Fruit fly (Drosophila melanogaster) whole organism, prepupa: ENCODE data around the gene CycE.

Experiments
- CG10631 ChIP-seq: fragments of 200-800 bp; sonication (Bioruptor generic); optimal IDR thresholded peaks from 2 replicates; lab custom pipeline; 2016; ENCODE audit warnings: missing biosample characterization, missing genetic modification characterization
- CG10669 ChIP-seq: fragments of 200-800 bp; sonication (Bioruptor generic); optimal IDR thresholded peaks from 3 replicates; lab custom pipeline; 2018; ENCODE audit warnings: missing biosample characterization, mild to moderate bottlenecking, missing genetic modification characterization, moderate library complexity
- CG11294 ChIP-seq: fragments of 200-800 bp; sonication (Bioruptor generic); IDR thresholded peaks from 2 replicates; pipeline ENCODE4 v1.3.6; 2022; ENCODE audit warnings: missing biosample characterization, missing genetic modification characterization
- CG11762 ChIP-seq: fragments of 200-800 bp; sonication (Bioruptor generic); optimal IDR thresholded peaks from 3 replicates; lab custom pipeline; 2016; ENCODE audit warnings: missing biosample characterization, missing genetic modification characterization; ENCODE audit not compliant: insufficient read depth
- CG11902 ChIP-seq: fragments of 200-800 bp; sonication (Bioruptor generic); optimal IDR thresholded peaks from 3 replicates; lab custom pipeline; 2016; ENCODE audit warnings: missing biosample characterization, missing genetic modification characterization
- CG15336 ChIP-seq: fragments of 200-800 bp; sonication (Bioruptor generic); IDR thresholded peaks from 2 replicates; pipeline ENCODE4 v1.3.6; 2022; ENCODE audit warnings: missing biosample characterization, missing genetic modification characterization
- CG1621 ChIP-seq: fragments of 200-800 bp; sonication (Bioruptor generic); optimal IDR thresholded peaks from 3 replicates; lab custom pipeline; 2018; ENCODE audit warnings: missing biosample characterization, mild to moderate bottlenecking, missing genetic modification characterization
- CG16779 ChIP-seq: fragments of 200-800 bp; sonication (Bioruptor generic); optimal IDR thresholded peaks from 3 replicates; lab custom pipeline; 2017; ENCODE audit warnings: missing biosample characterization, mild to moderate bottlenecking, missing genetic modification characterization
- CG3032 ChIP-seq: fragments of 200-800 bp; optimal IDR thresholded peaks from 2 replicates; lab custom pipeline; 2019; ENCODE audit warnings: missing biosample characterization, mild to moderate bottlenecking, missing genetic modification characterization, moderate library complexity
- CG31627 ChIP-seq: fragments of 200-800 bp; sonication (Bioruptor generic); optimal IDR thresholded peaks from 3 replicates; lab custom pipeline; 2016; ENCODE audit warnings: missing biosample characterization, missing genetic modification characterization
- CG32006 ChIP-seq: fragments of 200-800 bp; sonication (Bioruptor generic); optimal IDR thresholded peaks from 3 replicates; lab custom pipeline; 2017; ENCODE audit warnings: missing biosample characterization, mild to moderate bottlenecking, missing genetic modification characterization
- CG34406 ChIP-seq: fragments of 200-800 bp; sonication (Bioruptor generic); optimal IDR thresholded peaks from 3 replicates; lab custom pipeline; 2016; ENCODE audit warnings: missing biosample characterization, missing genetic modification characterization
- CG3919 ChIP-seq: fragments of 200-800 bp; sonication (Bioruptor generic); optimal IDR thresholded peaks from 3 replicates; lab custom pipeline; 2016; ENCODE audit warnings: missing biosample characterization, missing genetic modification characterization
- CG6276 ChIP-seq: fragments of 200-800 bp; sonication (Bioruptor generic); optimal IDR thresholded peaks from 2 replicates; lab custom pipeline; 2017; ENCODE audit warnings: missing biosample characterization, mild to moderate bottlenecking, missing genetic modification characterization
- CG6792 ChIP-seq: fragments of 200-800 bp; sonication (Bioruptor generic); optimal IDR thresholded peaks from 3 replicates; lab custom pipeline; 2016; ENCODE audit warnings: missing biosample characterization, missing genetic modification characterization
- CG6808 ChIP-seq: fragments of 200-800 bp; sonication (Bioruptor generic); optimal IDR thresholded peaks from 3 replicates; lab custom pipeline; 2017; ENCODE audit warnings: missing biosample characterization, missing genetic modification characterization, mild to moderate bottlenecking, moderate library complexity, missing genetic modification reagents
- CG6854 ChIP-seq: fragments of 200-800 bp; sonication (Bioruptor generic); optimal IDR thresholded peaks from 2 replicates; lab custom pipeline; 2017; ENCODE audit warnings: missing biosample characterization, mild to moderate bottlenecking, missing genetic modification characterization
- CG7368 ChIP-seq: fragments of 200-800 bp; sonication (Bioruptor generic); optimal IDR thresholded peaks from 3 replicates; lab custom pipeline; 2016; ENCODE audit warnings: missing biosample characterization, missing genetic modification characterization
- CG8119 ChIP-seq: fragments of 200-800 bp; sonication (Bioruptor generic); IDR thresholded peaks from 3 replicates; pipeline ENCODE4 v1.3.6; 2022; ENCODE audit warnings: missing biosample characterization, missing genetic modification characterization
- CG8319 ChIP-seq: fragments of 200-800 bp; sonication (Bioruptor generic); optimal IDR thresholded peaks from 3 replicates; lab custom pipeline; 2016; ENCODE audit warnings: missing biosample characterization, missing genetic modification characterization
- CG9139 ChIP-seq: fragments of 200-800 bp; sonication (Bioruptor generic); optimal IDR thresholded peaks from 3 replicates; lab custom pipeline; 2017; ENCODE audit warnings: missing biosample characterization, mild to moderate bottlenecking, missing genetic modification characterization
- Eip75B ChIP-seq: fragments of 200-800 bp; sonication (Bioruptor generic); optimal IDR thresholded peaks from 3 replicates; lab custom pipeline; 2016; ENCODE audit warnings: missing biosample characterization, missing genetic modification characterization
- Eip78C ChIP-seq: fragments of 200-800 bp; sonication (Bioruptor generic); peaks from one replicate; lab custom pipeline; 2016; ENCODE audit warnings: missing biosample characterization, missing genetic modification characterization
- Eip93F ChIP-seq: fragments of 200-800 bp; sonication (Bioruptor generic); optimal IDR thresholded peaks from 2 replicates; lab custom pipeline; 2016; ENCODE audit warnings: missing biosample characterization, mild to moderate bottlenecking, missing genetic modification characterization
- Ets21C ChIP-seq: fragments of 200-800 bp; sonication (Bioruptor generic); optimal IDR thresholded peaks from 3 replicates; lab custom pipeline; 2016; ENCODE audit warnings: missing biosample characterization, missing genetic modification characterization
- Ets96B ChIP-seq: fragments of 200-800 bp; optimal IDR thresholded peaks from 2 replicates; lab custom pipeline; 2019; ENCODE audit warnings: missing biosample characterization, mild to moderate bottlenecking, missing genetic modification characterization, moderate library complexity
- Gug ChIP-seq: fragments of 200-800 bp; sonication (Bioruptor generic); IDR thresholded peaks from 2 replicates; pipeline ENCODE4 v1.3.6; 2022; ENCODE audit warnings: missing biosample characterization, missing genetic modification characterization
- Hr39 ChIP-seq: fragments of 200-800 bp; sonication (Bioruptor generic); optimal IDR thresholded peaks from 2 replicates; lab custom pipeline; 2016; ENCODE audit warnings: missing biosample characterization, missing genetic modification characterization
- Lpt ChIP-seq: fragments of 200-800 bp; sonication (Bioruptor generic); optimal IDR thresholded peaks from 3 replicates; lab custom pipeline; 2016; ENCODE audit warnings: missing biosample characterization, missing genetic modification characterization
- Met ChIP-seq: fragments of 200-800 bp; sonication (Bioruptor generic); optimal IDR thresholded peaks from 3 replicates; lab custom pipeline; 2016; ENCODE audit warnings: missing biosample characterization, missing genetic modification characterization
- OdsH ChIP-seq: fragments of 200-800 bp; sonication (Bioruptor generic); optimal IDR thresholded peaks from 3 replicates; lab custom pipeline; 2016; ENCODE audit warnings: missing biosample characterization, missing genetic modification characterization
- Smox ChIP-seq: fragments of 200-800 bp; sonication (Bioruptor generic); optimal IDR thresholded peaks from 3 replicates; lab custom pipeline; 2016; ENCODE audit warnings: missing biosample characterization, missing genetic modification characterization
- Sox102F ChIP-seq: fragments of 200-800 bp; sonication (Bioruptor generic); optimal IDR thresholded peaks from 2 replicates; lab custom pipeline; 2016; ENCODE audit warnings: missing biosample characterization, mild to moderate bottlenecking, missing genetic modification characterization
- Sox14 ChIP-seq: fragments of 200-800 bp; sonication (Bioruptor generic); optimal IDR thresholded peaks from 3 replicates; lab custom pipeline; 2016; ENCODE audit warnings: missing biosample characterization, missing genetic modification characterization
- Sox15 ChIP-seq: fragments of 200-800 bp; sonication (Bioruptor generic); optimal IDR thresholded peaks from 3 replicates; lab custom pipeline; 2016; ENCODE audit warnings: missing biosample characterization, missing genetic modification characterization
- achi ChIP-seq: fragments of 200-800 bp; sonication (Bioruptor generic); optimal IDR thresholded peaks from 3 replicates; lab custom pipeline; 2016; ENCODE audit warnings: missing biosample characterization, missing genetic modification characterization
- dac ChIP-seq: fragments of 200-800 bp; sonication (Bioruptor generic); optimal IDR thresholded peaks from 2 replicates; lab custom pipeline; 2017; ENCODE audit warnings: missing biosample characterization, mild to moderate bottlenecking, missing genetic modification characterization
- eg ChIP-seq: fragments of 200-800 bp; sonication (Bioruptor generic); IDR thresholded peaks from 3 replicates; pipeline ENCODE4 v1.3.6; 2022; ENCODE audit warnings: missing biosample characterization, missing genetic modification characterization
- fd59A ChIP-seq: fragments of 200-800 bp; sonication (Bioruptor generic); optimal IDR thresholded peaks from 2 replicates; lab custom pipeline; 2017; ENCODE audit warnings: missing biosample characterization, mild to moderate bottlenecking, missing genetic modification characterization, missing genetic modification reagents
- fd85E ChIP-seq: fragments of 200-800 bp; sonication (Bioruptor generic); optimal IDR thresholded peaks from 3 replicates; lab custom pipeline; 2016; ENCODE audit warnings: missing biosample characterization, missing genetic modification characterization
- net ChIP-seq: fragments of 200-800 bp; sonication (Bioruptor generic); optimal IDR thresholded peaks from 3 replicates; lab custom pipeline; 2016; ENCODE audit warnings: missing biosample characterization, missing genetic modification characterization
- pdm3 ChIP-seq: fragments of 200-800 bp; sonication (Bioruptor generic); optimal IDR thresholded peaks from 3 replicates; lab custom pipeline; 2016; ENCODE audit warnings: missing biosample characterization, missing genetic modification characterization
- salr ChIP-seq, 2 experiments: fragments of 200-800 bp; sonication (Bioruptor generic); optimal IDR thresholded peaks; 3 replicates each; lab custom pipeline; 2016 to 2018; ENCODE audit warnings: missing biosample characterization in 2 of 2, missing genetic modification characterization in 2 of 2, mild to moderate bottlenecking in 1 of 2
- spab ChIP-seq: fragments of 200-800 bp; sonication (Bioruptor generic); optimal IDR thresholded peaks from 2 replicates; lab custom pipeline; 2017; ENCODE audit warnings: missing biosample characterization, mild to moderate bottlenecking, missing genetic modification characterization, missing genetic modification reagents
- svp ChIP-seq: fragments of 200-800 bp; sonication (Bioruptor generic); peaks from one replicate; lab custom pipeline; 2016; ENCODE audit warnings: missing biosample characterization, missing genetic modification characterization
- topi ChIP-seq: fragments of 200-800 bp; sonication (Bioruptor generic); optimal IDR thresholded peaks from 3 replicates; lab custom pipeline; 2016; ENCODE audit warnings: missing biosample characterization, missing genetic modification characterization
- vri ChIP-seq: fragments of 200-800 bp; sonication (Bioruptor generic); optimal IDR thresholded peaks from 3 replicates; lab custom pipeline; 2016; ENCODE audit warnings: missing biosample characterization, mild to moderate bottlenecking, missing genetic modification characterization

CycE gene

dm6 chr2L:15762466-15762865 is 14.5 kb upstream of the CycE start, which contains the start of gene Gli (continued):
- TF ChIP-seq CG32006 (GFP tag; lab: Kevin White, UChicago): no peak
- no peak for TF ChIP-seq CG6808 (GFP tag; lab: Kevin White, UChicago)
- TF ChIP-seq Smox: no peak
- TF ChIP-seq CG8319 (GFP tag; lab: Kevin White, UChicago): no peak
- no peak for TF ChIP-seq CG6276 (GFP tag; lab: Kevin White, UChicago)
- no peak for TF ChIP-seq salr (GFP tag; optimal IDR thresholded peaks at IDR 0.05; lab: Kevin White, UChicago)
- TF ChIP-seq net: no peak
- no peak for TF ChIP-seq spab (GFP tag; lab: Kevin White, UChicago)
- peak; percentile 44; the same call in 1 of the 2 replicates for TF ChIP-seq CG15336 (GFP tag; lab: Robert Waterston, UW)
- TF ChIP-seq pdm3 (GFP tag; lab: Kevin White, UChicago): no peak
- TF ChIP-seq topi (GFP tag; lab: Kevin White, UChicago): no peak
- TF ChIP-seq eg (GFP tag; lab: Robert Waterston, UW): peak; percentile 52; the same call in 2 of the 3 replicates
- TF ChIP-seq dac (GFP tag; lab: Kevin White, UChicago): no peak
- no peak for TF ChIP-seq fd85E (GFP tag; lab: Kevin White, UChicago)
- no peak for TF ChIP-seq CG11902 (GFP tag; lab: Kevin White, UChicago)
- no peak for TF ChIP-seq Eip75B (GFP tag; lab: Kevin White, UChicago)
- no peak for TF ChIP-seq CG31627 (GFP tag; lab: Kevin White, UChicago)
- no peak for TF ChIP-seq achi
- TF ChIP-seq Gug (GFP tag; lab: Robert Waterston, UW): no peak
- TF ChIP-seq CG1621: no peak
- no peak for TF ChIP-seq CG9139
- no peak for TF ChIP-seq CG7368 (GFP tag; lab: Kevin White, UChicago)

- peak; percentile 87 for TF ChIP-seq Sox102F (GFP tag; lab: Kevin White, UChicago)
- peak; percentile 71 for TF ChIP-seq CG11294 (GFP tag; lab: Robert Waterston, UW)
- TF ChIP-seq Eip75B (GFP tag; lab: Kevin White, UChicago): peak; percentile 77
- peak; percentile 82 for TF ChIP-seq achi
- peak; percentile 67 for TF ChIP-seq Lpt (GFP tag; lab: Kevin White, UChicago)
- no peak for TF ChIP-seq dac (GFP tag; lab: Kevin White, UChicago)
- TF ChIP-seq fd59A (GFP tag; lab: Kevin White, UChicago): peak; percentile 40
- no peak for TF ChIP-seq CG6276 (GFP tag; lab: Kevin White, UChicago)
- peak; percentile 78 for TF ChIP-seq CG10631 (GFP tag; lab: Kevin White, UChicago)
- TF ChIP-seq Met (GFP tag; lab: Kevin White, UChicago): peak; percentile 78
- peak; percentile 70 for TF ChIP-seq Hr39 (GFP tag; lab: Kevin White, UChicago)
- peak; percentile 74 for TF ChIP-seq Sox14 (GFP tag; lab: Kevin White, UChicago)
- peak; percentile 85 for TF ChIP-seq OdsH (GFP tag; lab: Kevin White, UChicago)
- TF ChIP-seq Ets96B (tag; lab: Kevin White, UChicago): peak; percentile 78
- peak; percentile 89 for TF ChIP-seq CG32006 (GFP tag; lab: Kevin White, UChicago)
- peak; percentile 35 for TF ChIP-seq CG6854
- TF ChIP-seq svp (GFP tag; lab: Kevin White, UChicago): peak; percentile 93
- peak; percentile 70 for TF ChIP-seq vri (GFP tag; lab: Kevin White, UChicago)
- TF ChIP-seq CG3032 (tag; lab: Kevin White, UChicago): peak; percentile 84
- TF ChIP-seq Ets21C: peak; percentile 73
- peak; percentile 90 for TF ChIP-seq CG34406 (GFP tag; lab: Kevin White, UChicago)
- peak; percentile 91 for TF ChIP-seq CG8119 (GFP tag; lab: Robert Waterston, UW)
- no peak for TF ChIP-seq CG1621
- peak; percentile 73 for TF ChIP-seq CG11762 (GFP tag; lab: Kevin White, UChicago)
- peak; percentile 32 for TF ChIP-seq CG16779 (tag; lab: Kevin White, UChicago)
- TF ChIP-seq CG3919 (GFP tag; lab: Kevin White, UChicago): peak; percentile 82
- peak; percentile 88 for TF ChIP-seq topi (GFP tag; lab: Kevin White, UChicago)
- TF ChIP-seq Eip78C (GFP tag; lab: Kevin White, UChicago): peak; percentile 97
- peak; percentile 27 for TF ChIP-seq Eip93F (GFP tag; lab: Kevin White, UChicago)
- peak; percentile 91 for TF ChIP-seq eg (GFP tag; lab: Robert Waterston, UW)
- TF ChIP-seq Smox: peak; percentile 82
- TF ChIP-seq CG10669 (GFP tag; lab: Kevin White, UChicago): peak; percentile 74
- TF ChIP-seq Sox15: peak; percentile 56
- TF ChIP-seq CG31627 (GFP tag; lab: Kevin White, UChicago): peak; percentile 89
- peak; percentile 86 for TF ChIP-seq CG6792 (GFP tag; lab: Kevin White, UChicago)
- TF ChIP-seq salr (GFP tag; optimal IDR thresholded peaks at IDR 0.05; lab: Kevin White, UChicago): no peak
Observed at dm6 chr2L:15761409-15762407, 13.8 kb upstream of the CycE start.
